Worm (Caenorhabditis elegans): ENCODE data around the gene tig-2.

ce11 chrV:4734608-4735007 is 4.6 kb upstream of the tig-2 start:
- no peak for TF ChIP-seq lin-11 (tag; optimal IDR thresholded peaks at IDR 0.05)
- TF ChIP-seq nhr-77 (tag; optimal IDR thresholded peaks at IDR 0.05) = no peak
- no peak for TF ChIP-seq nhr-237 (tag; optimal IDR thresholded peaks at IDR 0.05)
- TF ChIP-seq egl-27 (tag; optimal IDR thresholded peaks at IDR 0.05) = no peak
- no peak for TF ChIP-seq lin-39 (tag; optimal IDR thresholded peaks at IDR 0.05)
- TF ChIP-seq fos-1 (tag; optimal IDR thresholded peaks at IDR 0.05) = no peak
- no peak for TF ChIP-seq alr-1 (tag; optimal IDR thresholded peaks at IDR 0.05)
- TF ChIP-seq skn-1 (tag; optimal IDR thresholded peaks at IDR 0.05) = no peak
- no peak for TF ChIP-seq ama-1 (optimal IDR thresholded peaks at IDR 0.05)
- no peak for TF ChIP-seq blmp-1 (tag; optimal IDR thresholded peaks at IDR 0.05; ENCODE audit: insufficient read depth)
- TF ChIP-seq ceh-82 (tag; optimal IDR thresholded peaks at IDR 0.05) = no peak
- TF ChIP-seq unc-62 (GFP tag; optimal IDR thresholded peaks at IDR 0.05) = no peak
